Worm (Caenorhabditis elegans): ENCODE results near the gene srv-6.
A peak's percentile ranks its signal among the peaks of the same experiment; 100 is the strongest.

Gene srv-6

DNA sequence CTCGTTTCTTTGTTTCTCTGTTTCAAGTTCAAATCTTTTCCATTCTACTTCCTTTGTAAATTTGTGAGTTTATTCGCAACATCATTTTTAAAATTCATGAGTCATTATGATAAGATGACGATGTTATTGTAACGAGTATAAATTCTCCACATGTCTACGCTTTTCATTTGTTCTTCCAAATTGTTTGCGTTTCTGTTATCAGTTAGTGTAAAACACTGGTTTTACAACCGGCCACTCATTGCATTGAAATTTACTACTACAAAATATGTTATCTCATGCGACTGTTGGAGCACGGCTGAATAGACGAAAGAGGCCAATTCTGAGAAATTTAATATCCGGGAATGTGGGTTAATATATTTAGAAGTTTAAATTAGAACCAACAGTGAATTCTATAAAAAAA, 25.5 kb downstream of the srv-6 start, which contains the start of gene C52B9.19:
TSS of gene C52B9.19 (plus strand) at position 176 of the 400 bp plus-strand sequence.
- TF ChIP-seq elt-1 (tag; optimal IDR thresholded peaks at IDR 0.05) (no peak), ceh-9 (tag; optimal IDR thresholded peaks at IDR 0.05) (no peak), lsy-12 (tag; optimal IDR thresholded peaks at IDR 0.05) (no peak), aly-2 (tag; optimal IDR thresholded peaks at IDR 0.05) (no peak), ceh-28 (tag; optimal IDR thresholded peaks at IDR 0.05) (no peak), pha-4 (tag; optimal IDR thresholded peaks at IDR 0.05) (peak; percentile 57), nhr-12 (tag; optimal IDR thresholded peaks at IDR 0.05) (no peak), unc-62 (GFP tag; optimal IDR thresholded peaks at IDR 0.05) (no peak), fkh-10 (GFP tag; optimal IDR thresholded peaks at IDR 0.05) (no peak), pqm-1 (tag; optimal IDR thresholded peaks at IDR 0.05) (peak; percentile 82), ZK546.5 (tag; optimal IDR thresholded peaks at IDR 0.05) (no peak), lin-15B (tag; optimal IDR thresholded peaks at IDR 0.05) (no peak), elt-2 (tag; optimal IDR thresholded peaks at IDR 0.05) (peak; percentile 68), nfya-1 (tag; optimal IDR thresholded peaks at IDR 0.05; ENCODE audit: insufficient read depth) (no peak), mml-1 (tag; optimal IDR thresholded peaks at IDR 0.05) (no peak), nhr-76 (tag; optimal IDR thresholded peaks at IDR 0.05) (no peak), nhr-43 (tag; optimal IDR thresholded peaks at IDR 0.05; ENCODE audit: poor library complexity, severe bottlenecking) (no peak)

DNA sequence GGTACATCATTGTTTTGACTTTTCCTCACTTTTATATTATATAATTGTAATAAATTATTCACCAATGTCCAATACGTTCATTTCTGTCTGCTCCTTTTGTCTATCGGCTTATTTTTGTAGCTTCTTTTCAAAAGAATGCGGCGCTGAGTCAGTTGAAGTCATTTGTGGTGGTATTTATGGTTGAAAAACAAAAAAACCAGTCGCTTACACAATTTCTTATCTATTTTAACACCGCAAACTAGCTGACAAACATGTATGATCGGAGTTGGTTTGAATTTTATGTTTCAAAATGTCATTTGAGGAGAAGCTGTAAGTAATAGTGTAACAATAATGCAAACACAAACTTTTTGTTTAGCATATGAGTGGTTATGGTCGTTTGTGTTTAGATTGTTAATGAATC, 27.1 kb downstream of the srv-6 start, which contains the start of gene ets-10:
TSS of gene ets-10 (plus strand) at position 201 of the 400 bp plus-strand sequence.
- no peak for TF ChIP-seq nhr-67 (tag; optimal IDR thresholded peaks at IDR 0.05)
- TF ChIP-seq sea-2 (GFP tag; optimal IDR thresholded peaks at IDR 0.05), result no peak
- no peak for TF ChIP-seq nhr-25 (tag; optimal IDR thresholded peaks at IDR 0.05)
- TF ChIP-seq skn-1 (tag; optimal IDR thresholded peaks at IDR 0.05), result peak; percentile 9
- TF ChIP-seq nhr-23 (tag; optimal IDR thresholded peaks at IDR 0.05), result no peak
- no peak for TF ChIP-seq nhr-43 (tag; optimal IDR thresholded peaks at IDR 0.05; ENCODE audit: poor library complexity, severe bottlenecking)
- TF ChIP-seq lsy-12 (tag; optimal IDR thresholded peaks at IDR 0.05), result no peak
- TF ChIP-seq nfya-1 (tag; optimal IDR thresholded peaks at IDR 0.05; ENCODE audit: insufficient read depth), result no peak
- TF ChIP-seq fkh-10 (GFP tag; optimal IDR thresholded peaks at IDR 0.05), result no peak
- no peak for TF ChIP-seq ceh-28 (tag; optimal IDR thresholded peaks at IDR 0.05)
- TF ChIP-seq jun-1 (tag; optimal IDR thresholded peaks at IDR 0.05), result no peak
- no peak for TF ChIP-seq nhr-28 (tag; optimal IDR thresholded peaks at IDR 0.05)
- no peak for TF ChIP-seq tbx-2 (tag; optimal IDR thresholded peaks at IDR 0.05)
- peak; percentile 37 for TF ChIP-seq pha-4 (tag; optimal IDR thresholded peaks at IDR 0.05)
- TF ChIP-seq elt-2 (tag; optimal IDR thresholded peaks at IDR 0.05), result peak; percentile 39
- TF ChIP-seq pqm-1 (tag; optimal IDR thresholded peaks at IDR 0.05), result peak; percentile 34

DNA sequence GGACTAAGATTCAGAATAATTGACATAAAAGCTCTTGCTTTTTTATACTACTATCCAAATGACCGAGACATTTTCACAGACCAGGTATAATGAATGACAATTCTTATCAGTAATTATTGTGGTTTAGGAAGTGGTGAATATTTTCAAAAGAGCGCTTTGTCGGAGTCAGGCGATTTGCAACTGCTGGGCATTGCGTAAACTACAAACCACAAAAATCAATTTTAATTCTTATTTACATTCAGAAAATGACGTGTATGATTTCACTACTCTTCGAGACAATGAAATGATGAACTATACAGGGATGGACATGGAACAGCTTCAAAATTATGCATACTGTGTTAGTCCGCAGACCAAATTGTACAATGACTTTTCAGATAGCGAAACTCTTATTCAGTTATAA, 27.6 kb downstream of the srv-6 start:
- TF ChIP-seq elt-1 (tag; optimal IDR thresholded peaks at IDR 0.05) (no peak), jun-1 (tag; optimal IDR thresholded peaks at IDR 0.05) (no peak), nhr-25 (tag; optimal IDR thresholded peaks at IDR 0.05) (no peak), daf-12 (tag; optimal IDR thresholded peaks at IDR 0.05) (no peak), nhr-43 (tag; optimal IDR thresholded peaks at IDR 0.05; ENCODE audit: poor library complexity, severe bottlenecking) (no peak), fkh-10 (GFP tag; optimal IDR thresholded peaks at IDR 0.05) (no peak), tbx-2 (tag; optimal IDR thresholded peaks at IDR 0.05) (no peak), elt-2 (tag; optimal IDR thresholded peaks at IDR 0.05) (peak; percentile 62), zag-1 (tag; optimal IDR thresholded peaks at IDR 0.05) (no peak), pqm-1 (tag; optimal IDR thresholded peaks at IDR 0.05) (peak; percentile 89), lin-39 (tag; optimal IDR thresholded peaks at IDR 0.05) (no peak), nhr-67 (tag; optimal IDR thresholded peaks at IDR 0.05) (no peak), pha-4 (tag; optimal IDR thresholded peaks at IDR 0.05) (peak; percentile 7), ZK546.5 (tag; optimal IDR thresholded peaks at IDR 0.05) (no peak), nhr-12 (tag; optimal IDR thresholded peaks at IDR 0.05) (no peak), mdl-1 (tag; optimal IDR thresholded peaks at IDR 0.05) (no peak), ztf-4 (tag; optimal IDR thresholded peaks at IDR 0.05) (no peak), fos-1 (tag; optimal IDR thresholded peaks at IDR 0.05) (no peak)

DNA sequence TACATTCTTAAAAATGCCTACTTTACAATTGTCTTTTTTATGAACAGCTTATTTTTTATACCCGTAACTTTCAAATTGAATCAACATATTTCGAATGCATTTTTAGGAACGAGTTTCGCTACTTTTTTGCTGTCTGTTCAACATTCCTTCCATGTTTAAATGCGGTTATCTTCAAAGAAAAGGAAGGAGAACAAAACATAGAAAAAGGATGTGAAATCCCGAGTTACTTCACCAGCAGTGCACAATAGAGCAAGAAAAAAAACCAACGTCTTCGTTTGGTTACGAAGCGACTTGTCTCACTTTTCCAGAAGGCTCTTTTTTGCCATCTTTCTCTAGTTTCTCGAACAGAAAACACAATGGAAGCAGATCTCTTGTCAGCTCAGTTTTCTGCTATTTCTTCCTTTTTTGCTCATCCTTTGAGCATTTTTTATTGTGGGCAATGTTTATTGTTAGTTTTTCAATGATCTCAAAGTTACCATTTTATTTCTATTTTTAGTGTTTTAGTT, 28.9 kb downstream of the srv-6 start, which contains the start of gene cka-2:
TSS of gene cka-2 (plus strand) at position 456 of the 506 bp plus-strand sequence.
- TF ChIP-seq elt-2 (tag; optimal IDR thresholded peaks at IDR 0.05) (no peak), sea-2 (GFP tag; optimal IDR thresholded peaks at IDR 0.05) (no peak), nfya-1 (tag; optimal IDR thresholded peaks at IDR 0.05; ENCODE audit: insufficient read depth) (peak; percentile 39), fkh-10 (GFP tag; optimal IDR thresholded peaks at IDR 0.05) (peak; percentile 93), lin-15B (tag; optimal IDR thresholded peaks at IDR 0.05) (no peak), ceh-9 (tag; optimal IDR thresholded peaks at IDR 0.05) (no peak), lin-39 (tag; optimal IDR thresholded peaks at IDR 0.05) (no peak), mml-1 (tag; optimal IDR thresholded peaks at IDR 0.05) (no peak), jun-1 (tag; optimal IDR thresholded peaks at IDR 0.05) (no peak), mdl-1 (tag; optimal IDR thresholded peaks at IDR 0.05) (no peak)

All from whole organism, L3 larva.